Worm (Caenorhabditis elegans) whole organism, young adult: ENCODE data around the gene gspd-1.
A peak's percentile ranks its signal among the peaks of the same experiment; 100 is the strongest.

Source experiments
- B0336.3 ChIP-seq: fragments of 200-800 bp; sonication (Bioruptor generic); IDR thresholded peaks from 2 replicates; pipeline ENCODE4 v1.3.6; 2022; ENCODE audit warnings: missing genetic modification characterization, missing compliant biosample characterization
- K11D2.4 ChIP-seq: fragments of 200-800 bp; sonication (Bioruptor generic); IDR thresholded peaks from 2 replicates; pipeline ENCODE4 v1.3.6; 2022; ENCODE audit warnings: missing genetic modification reagents, missing genetic modification characterization, missing compliant biosample characterization
- ama-1 ChIP-seq, 3 experiments: fragments of 150-350 bp in 1 of 3; sonication (generic microtip) in 2 of 3; optimal IDR thresholded peaks; 2 replicates each; lab custom pipeline; 2014 to 2018; ENCODE audit warnings: missing biosample characterization in 2 of 3, missing genetic modification characterization in 2 of 3, missing genetic modification reagents in 2 of 3
- dox-1 ChIP-seq: fragments of 200-800 bp; sonication (Bioruptor generic); IDR thresholded peaks from 2 replicates; pipeline ENCODE4 v1.3.6; 2022; ENCODE audit warnings: missing genetic modification reagents, missing genetic modification characterization, missing compliant biosample characterization
- him-1 ChIP-seq: sonication (generic microtip); optimal IDR thresholded peaks from 2 replicates; lab custom pipeline; 2016; ENCODE audit warnings: missing genotype, missing genetic modification reagents, missing genetic modification characterization, missing compliant biosample characterization
- lin-26 ChIP-seq: fragments of 200-800 bp; sonication (Bioruptor generic); IDR thresholded peaks from 2 replicates; pipeline ENCODE4 v1.3.6; 2022; ENCODE audit warnings: missing genetic modification reagents, missing genetic modification characterization, missing compliant biosample characterization
- lin-40 ChIP-seq: sonication (generic microtip); optimal IDR thresholded peaks from 2 replicates; lab custom pipeline; 2016; ENCODE audit warnings: missing genetic modification characterization, mild to moderate bottlenecking, missing compliant biosample characterization, missing genotype, missing genetic modification reagents
- madf-3 ChIP-seq: fragments of 200-800 bp; sonication (Bioruptor generic); IDR thresholded peaks from 2 replicates; pipeline ENCODE4 v1.3.6; 2022; ENCODE audit warnings: missing genetic modification reagents, missing genetic modification characterization, missing compliant biosample characterization
- nfya-2 ChIP-seq: fragments of 200-800 bp; sonication (Bioruptor generic); IDR thresholded peaks from 2 replicates; pipeline ENCODE4 v1.3.6; 2022; ENCODE audit warnings: missing genetic modification reagents, missing genetic modification characterization, missing compliant biosample characterization
- nhr-80 ChIP-seq: sonication (generic microtip); optimal IDR thresholded peaks from 2 replicates; lab custom pipeline; 2016; ENCODE audit warnings: missing genetic modification characterization, missing compliant biosample characterization
- repo-1 ChIP-seq: sonication (generic microtip); optimal IDR thresholded peaks from 2 replicates; lab custom pipeline; 2017; ENCODE audit warnings: mild to moderate bottlenecking, missing genetic modification characterization, missing compliant biosample characterization

DNA sequence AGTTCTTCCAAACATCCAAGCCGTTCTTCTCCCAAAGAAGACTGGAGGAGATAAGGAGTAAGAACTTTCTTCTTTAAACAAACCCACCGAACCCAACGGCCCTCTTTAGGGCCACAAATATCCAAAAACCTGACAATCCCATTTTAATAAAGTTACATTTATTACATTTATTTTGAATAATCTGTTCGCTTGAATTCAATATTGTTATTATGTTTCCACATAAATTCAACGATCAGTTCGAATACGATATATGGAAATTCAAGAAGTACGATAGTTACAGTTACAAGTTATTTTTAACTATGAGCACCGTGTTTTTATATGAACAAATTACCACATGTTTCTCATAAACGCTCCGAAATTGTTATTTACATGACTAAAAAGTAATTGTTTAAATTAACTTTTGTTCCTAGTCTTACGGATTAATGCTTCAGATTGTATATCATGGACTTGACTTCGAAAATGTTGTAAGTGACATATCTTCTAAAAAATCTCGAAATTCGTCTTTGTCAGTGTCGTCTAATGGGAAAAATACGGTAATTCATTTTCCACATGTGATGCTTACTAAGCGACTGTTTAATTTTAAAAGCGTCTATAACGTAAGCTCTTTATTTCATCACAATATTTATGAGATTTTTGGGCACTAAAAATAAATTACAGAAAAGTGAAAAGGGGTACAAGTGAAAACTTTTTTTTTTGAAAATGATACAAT, 23.7 kb downstream of the gspd-1 start:
- TF ChIP-seq B0336.3 (no peak), repo-1 (tag; lab: Kevin White, UChicago) (no peak), K11D2.4 (GFP tag; lab: Robert Waterston, UW) (no peak), lin-26 (GFP tag; lab: Robert Waterston, UW) (peak; percentile 92), him-1 (tag; lab: Kevin White, UChicago) (peak; percentile 99), nfya-2 (GFP tag; lab: Robert Waterston, UW) (no peak), madf-3 (GFP tag; lab: Robert Waterston, UW) (0 out of 2 replicates have a peak, but pooled peaks have one; percentile 6), ama-1 (optimal IDR thresholded peaks at IDR 0.05; lab: Kevin White, UChicago) (no peak), ama-1 (GFP tag; optimal IDR thresholded peaks at IDR 0.05; lab: Kevin White, UChicago) (no peak), nhr-80 (tag; lab: Kevin White, UChicago) (no peak), dox-1 (peak; percentile 81), lin-40 (no peak)
